Worm (Caenorhabditis elegans): ENCODE results near the gene grsp-1.

grsp-1 gene

ce11 chrV:19590826-19591225 lies 18.5 kb upstream of the grsp-1 start (continued):
- 0 out of 2 replicates have a peak, but pooled peaks have one; percentile 19 for TF ChIP-seq ekl-4 (GFP tag; IDR thresholded peaks at IDR 0.05)
- TF ChIP-seq mcd-1 (GFP tag; IDR thresholded peaks at IDR 0.05) = 0 out of 2 replicates have a peak, but pooled peaks have one; percentile 25
- no peak for TF ChIP-seq snpc-4 (GFP tag; optimal IDR thresholded peaks at IDR 0.05)
- no peak for TF ChIP-seq snpc-4 (tag; optimal IDR thresholded peaks at IDR 0.05)
- TF ChIP-seq F39B2.1 (GFP tag; IDR thresholded peaks at IDR 0.05) = no peak
- no peak for TF ChIP-seq xnd-1 (tag; optimal IDR thresholded peaks at IDR 0.05)
- no peak for TF ChIP-seq Y79H2A.3 (GFP tag; conservative IDR thresholded peaks at IDR 0.05)

- no peak for TF ChIP-seq rpc-1 (optimal IDR thresholded peaks at IDR 0.05)
- TF ChIP-seq rpc-1 (tag; optimal IDR thresholded peaks at IDR 0.05) = peak; percentile 24
- TF ChIP-seq attf-3 (GFP tag; conservative IDR thresholded peaks at IDR 0.05) = no peak
Measured at ce11 chrV:19599087-19599486, 10.2 kb upstream of the grsp-1 start.

DNA sequence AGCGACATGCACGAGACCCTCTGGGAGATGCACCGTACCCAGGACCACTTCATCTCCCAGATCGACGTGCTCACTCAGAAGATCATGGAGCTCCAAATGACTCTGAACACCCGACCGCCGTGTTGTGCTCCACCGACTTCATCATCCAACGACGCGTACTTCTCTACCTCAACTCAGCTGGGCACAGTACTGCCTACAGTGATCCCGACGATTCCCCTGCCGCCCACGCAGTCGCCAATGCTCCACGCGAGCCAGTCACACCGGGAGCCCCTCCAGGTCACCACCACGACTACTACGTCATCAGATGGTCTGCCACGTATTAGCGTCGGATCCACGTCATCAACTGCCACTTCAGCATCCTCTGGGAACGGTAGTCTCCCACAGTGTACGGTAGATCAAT lies 3.9 kb upstream of the grsp-1 start:
- TF ChIP-seq dpl-1 (GFP tag; optimal IDR thresholded peaks at IDR 0.05) = no peak
- TF ChIP-seq K11D2.4 (GFP tag; IDR thresholded peaks at IDR 0.05) = no peak
- peak; percentile 49 for TF ChIP-seq F52B5.7 (tag; optimal IDR thresholded peaks at IDR 0.05)
- TF ChIP-seq zfh-2 (GFP tag; conservative IDR thresholded peaks at IDR 0.05) = peak; percentile 71
- TF ChIP-seq dox-1 (GFP tag; IDR thresholded peaks at IDR 0.05) = 0 out of 2 replicates have a peak, but pooled peaks have one; percentile 18

- TF ChIP-seq bed-2 (GFP tag; IDR thresholded peaks at IDR 0.05) = no peak
- TF ChIP-seq hmg-1.2 (GFP tag; IDR thresholded peaks at IDR 0.05) = peak; percentile 35; the same call in 1 of the 2 replicates
- TF ChIP-seq fkh-3 (tag; optimal IDR thresholded peaks at IDR 0.05) = no peak
- TF ChIP-seq sptf-2 (GFP tag; optimal IDR thresholded peaks at IDR 0.05) = no peak
- no peak for TF ChIP-seq ztf-28 (GFP tag; IDR thresholded peaks at IDR 0.05)
- no peak for TF ChIP-seq unc-130 (GFP tag; optimal IDR thresholded peaks at IDR 0.05)
- no peak for TF ChIP-seq egl-18 (GFP tag; IDR thresholded peaks at IDR 0.05)
Measured at ce11 chrV:19605880-19606279, 3.4 kb upstream of the grsp-1 start, which contains the start of gene nlp-25. Gene nlp-25 (plus strand): TSS chrV:19606180.

ce11 chrV:19608665-19609064 lies 629 bp upstream of the grsp-1 start:
- TF ChIP-seq efl-1 (GFP tag; optimal IDR thresholded peaks at IDR 0.05) = no peak
- peak; percentile 13 for TF ChIP-seq atf-7 (tag; optimal IDR thresholded peaks at IDR 0.05)
- no peak for TF ChIP-seq D2030.7 (GFP tag; IDR thresholded peaks at IDR 0.05)
- no peak for TF ChIP-seq T07F8.4 (tag; optimal IDR thresholded peaks at IDR 0.05)
- TF ChIP-seq B0261.1 (tag; optimal IDR thresholded peaks at IDR 0.05) = no peak
- no peak for TF ChIP-seq B0035.1 (tag; optimal IDR thresholded peaks at IDR 0.05)
- no peak for TF ChIP-seq F22D6.2 (tag; optimal IDR thresholded peaks at IDR 0.05)
- no peak for TF ChIP-seq lin-54 (GFP tag; optimal IDR thresholded peaks at IDR 0.05)
- TF ChIP-seq sdz-38 (tag; optimal IDR thresholded peaks at IDR 0.05) = no peak

DNA sequence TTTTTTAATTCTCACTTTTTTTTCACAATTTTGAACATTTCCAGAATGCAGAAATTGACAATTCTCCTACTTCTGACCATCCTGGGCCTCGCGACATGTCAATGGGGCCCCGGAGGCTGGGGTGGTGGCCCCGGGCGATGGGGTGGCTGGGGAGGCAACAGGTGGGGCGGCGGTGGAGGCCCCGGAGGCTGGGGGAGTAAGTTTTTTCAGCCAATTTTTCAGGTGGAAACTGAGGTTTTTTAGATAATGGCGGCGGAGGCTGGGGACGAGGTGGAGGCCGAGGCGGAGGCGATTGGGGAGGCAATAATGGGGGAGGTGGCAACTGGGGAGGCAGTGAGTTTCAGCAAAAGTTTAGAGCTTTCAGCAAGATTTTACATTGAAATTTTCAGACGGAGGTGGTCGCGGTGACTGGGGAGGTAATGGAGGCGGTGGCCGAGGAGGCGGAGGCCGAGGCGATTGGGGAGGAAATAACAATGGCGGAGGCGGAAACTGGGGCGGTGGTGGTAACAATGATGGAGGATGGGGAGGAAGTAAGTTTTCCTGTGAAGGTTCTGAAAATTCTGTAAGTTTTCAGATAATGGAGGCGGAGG lies 919 bp downstream of the grsp-1 start:
- TF ChIP-seq B0019.2 (GFP tag; conservative IDR thresholded peaks at IDR 0.05) (0 out of 2 replicates have a peak, but pooled peaks have one; percentile 4), let-607 (tag; optimal IDR thresholded peaks at IDR 0.05) (peak in 1 of 2 experiments; percentile 14), ceh-79 (tag; optimal IDR thresholded peaks at IDR 0.05) (peak; percentile 22), madf-6 (GFP tag; IDR thresholded peaks at IDR 0.05) (0 out of 2 replicates have a peak, but pooled peaks have one; percentile 25), nfyb-1 (GFP tag; IDR thresholded peaks at IDR 0.05) (peak; percentile 62; the same call in 1 of the 2 replicates), egrh-3 (GFP tag; IDR thresholded peaks at IDR 0.05) (peak; percentile 91), lag-1 (GFP tag; IDR thresholded peaks at IDR 0.05) (no peak), lin-26 (GFP tag; IDR thresholded peaks at IDR 0.05) (0 out of 2 replicates have a peak, but pooled peaks have one; percentile 35), mcd-1 (GFP tag; IDR thresholded peaks at IDR 0.05) (peak; percentile 38), lin-54 (GFP tag; optimal IDR thresholded peaks at IDR 0.05) (no peak), zfh-2 (GFP tag; conservative IDR thresholded peaks at IDR 0.05) (peak; percentile 85)
